Worm (Caenorhabditis elegans) whole organism, young adult: ENCODE data around the gene ZC513.2.

Experiments
- B0019.2 ChIP-seq: fragments of 200-800 bp; sonication (Bioruptor generic); conservative IDR thresholded peaks from 2 replicates; pipeline ENCODE4 v1.3.6; 2022; ENCODE audit warnings: missing genetic modification reagents, missing genetic modification characterization, missing compliant biosample characterization
- C17E4.6 ChIP-seq: fragments of 200-800 bp; sonication (Bioruptor generic); IDR thresholded peaks from 2 replicates; pipeline ENCODE4 v1.3.6; 2022; ENCODE audit warnings: missing genetic modification reagents, missing genetic modification characterization, missing compliant biosample characterization
- F22D6.2 ChIP-seq: sonication (generic microtip); optimal IDR thresholded peaks from 2 replicates; lab custom pipeline; 2016; ENCODE audit warnings: mild to moderate bottlenecking, missing genetic modification characterization, missing compliant biosample characterization
- K11D2.4 ChIP-seq: fragments of 200-800 bp; sonication (Bioruptor generic); IDR thresholded peaks from 2 replicates; pipeline ENCODE4 v1.3.6; 2022; ENCODE audit warnings: missing genetic modification reagents, missing genetic modification characterization, missing compliant biosample characterization
- T07F8.4 ChIP-seq: sonication (generic microtip); optimal IDR thresholded peaks from 2 replicates; lab custom pipeline; 2016; ENCODE audit warnings: mild to moderate bottlenecking, missing genetic modification characterization, moderate library complexity, missing compliant biosample characterization
- Y53F4B.3 ChIP-seq: fragments of 200-800 bp; sonication (Bioruptor generic); IDR thresholded peaks from 2 replicates; pipeline ENCODE4 v1.3.6; 2022; ENCODE audit warnings: missing genetic modification reagents, missing genetic modification characterization, missing compliant biosample characterization
- ZK185.1 ChIP-seq: sonication (generic microtip); optimal IDR thresholded peaks from 2 replicates; lab custom pipeline; 2016; ENCODE audit warnings: mild to moderate bottlenecking, missing genetic modification characterization, missing compliant biosample characterization; ENCODE audit not compliant: poor library complexity, severe bottlenecking
- akir-1 ChIP-seq: fragments of 200-800 bp; sonication (Bioruptor generic); optimal IDR thresholded peaks from 2 replicates; lab custom pipeline; 2018; ENCODE audit warnings: mild to moderate bottlenecking, missing genetic modification characterization, moderate library complexity, missing compliant biosample characterization
- bed-2 ChIP-seq: fragments of 200-800 bp; sonication (Bioruptor generic); IDR thresholded peaks from 2 replicates; pipeline ENCODE4 v1.3.6; 2022; ENCODE audit warnings: missing genetic modification reagents, missing genetic modification characterization, missing compliant biosample characterization
- cebp-1 ChIP-seq, 2 experiments: fragments of 200-800 bp in 1 of 2; sonication (Bioruptor generic) in 1 of 2; sonication (generic microtip) in 1 of 2; IDR thresholded peaks in 1 of 2; optimal IDR thresholded peaks in 1 of 2; 2 replicates each; pipeline versions ENCODE4 v1.3.6 to Lab custom; 2017 to 2022; ENCODE audit warnings: missing compliant biosample characterization in 2 of 2, missing genetic modification characterization in 2 of 2, mild to moderate bottlenecking in 1 of 2, missing genetic modification reagents in 1 of 2, moderate library complexity in 1 of 2
- ceh-40 ChIP-seq: fragments of 200-800 bp; sonication (Bioruptor generic); IDR thresholded peaks from 2 replicates; pipeline ENCODE4 v1.3.6; 2022; ENCODE audit warnings: missing genetic modification characterization, missing compliant biosample characterization
- ceh-91 ChIP-seq: fragments of 200-800 bp; sonication (Bioruptor generic); IDR thresholded peaks from 2 replicates; pipeline ENCODE4 v1.3.6; 2022; ENCODE audit warnings: missing genetic modification reagents, missing genetic modification characterization, missing compliant biosample characterization
- chd-7 ChIP-seq: sonication (generic microtip); optimal IDR thresholded peaks from 2 replicates; lab custom pipeline; 2016; ENCODE audit warnings: mild to moderate bottlenecking, missing genetic modification characterization, moderate library complexity, missing compliant biosample characterization
- die-1 ChIP-seq: sonication (generic microtip); optimal IDR thresholded peaks from 2 replicates; lab custom pipeline; 2016; ENCODE audit warnings: missing genotype, mild to moderate bottlenecking, missing genetic modification characterization, missing compliant biosample characterization
- dpff-1 ChIP-seq: sonication (generic microtip); optimal IDR thresholded peaks from 2 replicates; lab custom pipeline; 2017; ENCODE audit warnings: mild to moderate bottlenecking, missing genetic modification characterization, missing compliant biosample characterization
- dpl-1 ChIP-seq: fragments of 150-350 bp; optimal IDR thresholded peaks from 2 replicates; lab custom pipeline; 2014; ENCODE audit warnings: missing biosample characterization, missing genetic modification reagents, missing genetic modification characterization
- hmg-20 ChIP-seq: fragments of 200-800 bp; sonication (Bioruptor generic); IDR thresholded peaks from 2 replicates; pipeline ENCODE4 v1.3.6; 2022; ENCODE audit warnings: missing genetic modification reagents, missing genetic modification characterization, missing compliant biosample characterization
- hsf-1 ChIP-seq: fragments of 200-800 bp; sonication (Bioruptor generic); IDR thresholded peaks from 2 replicates; pipeline ENCODE4 v1.3.6; 2022; ENCODE audit warnings: missing genetic modification reagents, missing genetic modification characterization, missing compliant biosample characterization
- let-526 ChIP-seq: fragments of 200-800 bp; sonication (Bioruptor generic); IDR thresholded peaks from 2 replicates; pipeline ENCODE4 v1.3.6; 2022; ENCODE audit warnings: missing genetic modification reagents, missing genetic modification characterization, missing compliant biosample characterization
- let-607 ChIP-seq, 2 experiments: fragments of 200-800 bp in 1 of 2; sonication (Bioruptor generic) in 1 of 2; sonication (generic microtip) in 1 of 2; optimal IDR thresholded peaks; 2 replicates each; lab custom pipeline; 2016 to 2018; ENCODE audit warnings: mild to moderate bottlenecking in 2 of 2, missing compliant biosample characterization in 2 of 2, missing genetic modification characterization in 2 of 2, moderate library complexity in 2 of 2, missing genotype in 1 of 2
- lir-1 ChIP-seq: fragments of 200-800 bp; sonication (Bioruptor generic); conservative IDR thresholded peaks from 2 replicates; pipeline ENCODE4 v1.3.6; 2022; ENCODE audit warnings: missing genetic modification reagents, missing genetic modification characterization, missing compliant biosample characterization
- lsy-27 ChIP-seq: sonication (generic microtip); optimal IDR thresholded peaks from 2 replicates; lab custom pipeline; 2017; ENCODE audit warnings: missing genetic modification characterization, mild to moderate bottlenecking, missing compliant biosample characterization, antibody characterized with exemption, missing genotype, borderline replicate concordance; ENCODE audit not compliant: insufficient read depth
- madf-6 ChIP-seq: fragments of 200-800 bp; sonication (Bioruptor generic); IDR thresholded peaks from 2 replicates; pipeline ENCODE4 v1.3.6; 2022; ENCODE audit warnings: missing genetic modification reagents, missing genetic modification characterization, missing compliant biosample characterization
- madf-8 ChIP-seq: fragments of 200-800 bp; sonication (Bioruptor generic); conservative IDR thresholded peaks from 2 replicates; pipeline ENCODE4 v1.3.6; 2022; ENCODE audit warnings: missing genetic modification reagents, missing genetic modification characterization, missing compliant biosample characterization
- mel-28 ChIP-seq: sonication (generic microtip); optimal IDR thresholded peaks from 2 replicates; lab custom pipeline; 2016; ENCODE audit warnings: borderline replicate concordance, mild to moderate bottlenecking, missing genetic modification characterization, missing compliant biosample characterization
- mxl-1 ChIP-seq: sonication (generic microtip); optimal IDR thresholded peaks from 2 replicates; lab custom pipeline; 2016; ENCODE audit warnings: missing genetic modification characterization, missing compliant biosample characterization
- nhr-27 ChIP-seq: fragments of 200-800 bp; sonication (Bioruptor generic); optimal IDR thresholded peaks from 2 replicates; lab custom pipeline; 2018; ENCODE audit warnings: mild to moderate bottlenecking, missing genetic modification characterization, moderate library complexity, missing compliant biosample characterization
- rec-8 ChIP-seq, 2 experiments: sonication (generic microtip); optimal IDR thresholded peaks; 2 replicates each; lab custom pipeline; 2016; ENCODE audit warnings: mild to moderate bottlenecking in 2 of 2, missing genetic modification characterization in 2 of 2, missing genetic modification reagents in 2 of 2, missing genotype in 2 of 2, missing biosample characterization in 1 of 2, missing compliant biosample characterization in 1 of 2, moderate library complexity in 1 of 2
- sea-2 ChIP-seq: fragments of 200-800 bp; sonication (Bioruptor generic); IDR thresholded peaks from 2 replicates; pipeline ENCODE4 v1.3.6; 2022; ENCODE audit warnings: missing genetic modification characterization, missing compliant biosample characterization
- snpc-3.4 ChIP-seq: sonication (generic microtip); optimal IDR thresholded peaks from 2 replicates; lab custom pipeline; 2017; ENCODE audit warnings: missing genetic modification characterization, mild to moderate bottlenecking, missing compliant biosample characterization, antibody characterized with exemption, moderate library complexity, missing genotype, missing genetic modification reagents
- snpc-4 ChIP-seq, 5 experiments: fragments of 150-350 bp in 1 of 5; sonication (generic microtip) in 4 of 5; optimal IDR thresholded peaks; 2 replicates each; lab custom pipeline; 2014 to 2018; ENCODE audit warnings: missing genetic modification characterization in 5 of 5, missing biosample characterization in 3 of 5, antibody characterized with exemption in 2 of 5, mild to moderate bottlenecking in 2 of 5, missing compliant biosample characterization in 2 of 5, missing genotype in 2 of 5, moderate library complexity in 2 of 5, missing genetic modification reagents in 1 of 5
- somi-1 ChIP-seq: fragments of 200-800 bp; sonication (Bioruptor generic); optimal IDR thresholded peaks from 2 replicates; lab custom pipeline; 2018; ENCODE audit warnings: mild to moderate bottlenecking, missing genetic modification characterization, missing compliant biosample characterization
- tbx-9 ChIP-seq: sonication (generic microtip); optimal IDR thresholded peaks from 2 replicates; lab custom pipeline; 2016; ENCODE audit warnings: borderline replicate concordance, missing genetic modification characterization, inconsistent platforms, missing compliant biosample characterization
- tlf-1 ChIP-seq: fragments of 200-800 bp; sonication (Bioruptor generic); optimal IDR thresholded peaks from 2 replicates; lab custom pipeline; 2018; ENCODE audit warnings: mild to moderate bottlenecking, missing genetic modification characterization, missing compliant biosample characterization
- zfh-2 ChIP-seq: fragments of 200-800 bp; sonication (Bioruptor generic); conservative IDR thresholded peaks from 2 replicates; pipeline ENCODE4 v1.3.6; 2022; ENCODE audit warnings: missing genetic modification reagents, missing genetic modification characterization, missing compliant biosample characterization
- ztf-26 ChIP-seq: sonication (generic microtip); optimal IDR thresholded peaks from 2 replicates; lab custom pipeline; 2017; ENCODE audit warnings: missing genetic modification characterization, missing compliant biosample characterization
- ztf-28 ChIP-seq: fragments of 200-800 bp; sonication (Bioruptor generic); IDR thresholded peaks from 2 replicates; pipeline ENCODE4 v1.3.6; 2022; ENCODE audit warnings: missing genetic modification reagents, missing genetic modification characterization, missing compliant biosample characterization
- ztf-3 ChIP-seq: fragments of 200-800 bp; sonication (Bioruptor generic); optimal IDR thresholded peaks from 2 replicates; lab custom pipeline; 2018; ENCODE audit warnings: mild to moderate bottlenecking, missing genetic modification characterization, missing compliant biosample characterization

ZC513.2 gene

ce11 chrV:8099306-8099705 lies 45.1 kb downstream of the ZC513.2 start, which contains the start of gene sdz-23:
sdz-23 (plus strand) TSS chrV:8099606.
- no peak for TF ChIP-seq ztf-28 (GFP tag; lab: Robert Waterston, UW)
- no peak for TF ChIP-seq K11D2.4 (GFP tag; lab: Robert Waterston, UW)
- TF ChIP-seq F22D6.2: no peak
- no peak for TF ChIP-seq bed-2 (GFP tag; lab: Robert Waterston, UW)
- no peak for TF ChIP-seq die-1 (tag; lab: Kevin White, UChicago)
- TF ChIP-seq mel-28: no peak
- TF ChIP-seq C17E4.6 (GFP tag; lab: Robert Waterston, UW): no peak
- no peak for TF ChIP-seq tbx-9
- no peak for TF ChIP-seq lir-1
- TF ChIP-seq ceh-40: no peak
- TF ChIP-seq sea-2 (GFP tag; lab: Robert Waterston, UW): no peak
- no peak for TF ChIP-seq snpc-3.4 (tag; lab: Kevin White, UChicago)
- TF ChIP-seq rec-8 (tag; optimal IDR thresholded peaks at IDR 0.05; lab: Kevin White, UChicago): no peak

ce11 chrV:8102960-8103359 lies 48.7 kb downstream of the ZC513.2 start, which contains the start of gene str-90:
str-90 (plus strand) TSS chrV:8103260.
- TF ChIP-seq ztf-26 (tag; lab: Kevin White, UChicago) (no peak), dpl-1 (GFP tag; lab: Kevin White, UChicago) (no peak), die-1 (tag; lab: Kevin White, UChicago) (no peak), T07F8.4 (tag; lab: Kevin White, UChicago) (no peak), let-607 (tag; optimal IDR thresholded peaks at IDR 0.05; lab: Kevin White, UChicago) (no peak), ceh-91 (GFP tag; lab: Robert Waterston, UW) (no peak), cebp-1 (GFP tag; IDR thresholded peaks at IDR 0.05; lab: Robert Waterston, UW) (no peak), cebp-1 (tag; optimal IDR thresholded peaks at IDR 0.05; lab: Kevin White, UChicago) (no peak), Y53F4B.3 (GFP tag; lab: Robert Waterston, UW) (no peak), madf-6 (GFP tag; lab: Robert Waterston, UW) (no peak), zfh-2 (GFP tag; lab: Robert Waterston, UW) (no peak), ztf-28 (GFP tag; lab: Robert Waterston, UW) (no peak), tlf-1 (GFP tag; lab: Kevin White, UChicago) (no peak), lsy-27 (tag; lab: Kevin White, UChicago) (no peak), ztf-3 (GFP tag; lab: Kevin White, UChicago) (no peak)

ce11 chrV:8104473-8104872 lies 50.2 kb downstream of the ZC513.2 start, which contains the start of gene srlf-16:
srlf-16 (plus strand) TSS chrV:8104773.
- no peak for TF ChIP-seq mxl-1 (tag; lab: Kevin White, UChicago)
- TF ChIP-seq hmg-20 (GFP tag; lab: Robert Waterston, UW): no peak
- TF ChIP-seq let-526: no peak
- TF ChIP-seq chd-7 (tag; lab: Kevin White, UChicago): no peak
- TF ChIP-seq B0019.2: no peak
- no peak for TF ChIP-seq ZK185.1 (tag; lab: Kevin White, UChicago)
- TF ChIP-seq ceh-40: no peak
- TF ChIP-seq tlf-1 (GFP tag; lab: Kevin White, UChicago): no peak
- no peak for TF ChIP-seq dpff-1
- TF ChIP-seq sea-2 (GFP tag; lab: Robert Waterston, UW): no peak
- TF ChIP-seq madf-8 (GFP tag; lab: Robert Waterston, UW): no peak
- no peak for TF ChIP-seq lir-1
- TF ChIP-seq somi-1: no peak
- no peak for TF ChIP-seq nhr-27 (tag; lab: Kevin White, UChicago)
- no peak for TF ChIP-seq akir-1 (GFP tag; lab: Kevin White, UChicago)
- TF ChIP-seq snpc-4 (GFP tag; optimal IDR thresholded peaks at IDR 0.05; lab: Kevin White, UChicago): no peak
- no peak for TF ChIP-seq snpc-4 (tag; optimal IDR thresholded peaks at IDR 0.05; lab: Kevin White, UChicago)
- TF ChIP-seq zfh-2 (GFP tag; lab: Robert Waterston, UW): no peak
- no peak for TF ChIP-seq ztf-28 (GFP tag; lab: Robert Waterston, UW)
- no peak for TF ChIP-seq hsf-1 (GFP tag; lab: Robert Waterston, UW)
- no peak for TF ChIP-seq F22D6.2
